Fruit fly (Drosophila melanogaster): Measurements from ENCODE around the gene tara.
A peak's percentile ranks its signal among the peaks of the same experiment; 100 is the strongest.

tara gene

DNA sequence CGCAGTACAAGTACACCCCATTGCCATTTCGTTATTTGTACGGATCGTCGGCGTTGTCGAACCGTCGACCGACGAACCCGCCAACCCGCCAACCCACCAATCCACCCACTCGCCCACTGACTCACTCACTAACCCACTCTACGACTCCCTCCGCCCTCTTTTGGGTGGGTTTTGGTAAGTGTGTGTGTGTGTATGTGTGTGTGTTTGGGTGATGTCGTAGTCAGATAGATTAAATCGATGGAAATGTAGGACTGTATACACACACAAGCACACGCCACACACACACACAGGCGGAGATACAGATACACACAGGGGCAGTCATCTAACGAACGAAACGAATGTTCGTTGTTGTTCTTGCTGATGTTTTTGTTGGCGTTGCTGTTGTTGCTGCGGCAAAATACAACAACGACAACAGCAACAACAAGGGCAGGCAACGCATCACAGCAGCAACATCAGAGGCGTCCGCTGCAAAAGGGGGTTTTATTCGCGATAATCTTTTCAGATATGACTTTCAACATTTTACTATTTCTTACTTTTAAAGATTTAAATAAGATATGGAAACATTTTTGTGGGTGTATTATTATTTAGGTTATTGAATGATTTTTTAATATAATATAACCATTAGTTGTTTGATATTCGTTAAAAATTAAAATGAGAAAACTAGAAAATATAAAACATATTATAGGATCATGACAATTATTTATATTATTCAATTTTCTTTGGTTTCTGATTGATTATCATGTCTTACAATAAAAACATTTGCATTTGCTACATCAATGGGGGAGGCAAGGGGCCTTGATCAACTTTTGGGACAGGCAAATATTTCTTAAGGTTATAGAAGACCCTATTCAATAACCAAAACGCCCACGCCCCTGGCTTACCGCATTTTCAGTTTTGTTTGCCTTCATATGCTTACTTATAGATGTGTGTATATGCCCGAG lies 3.8 kb upstream of the tara start (continued):
- no peak for TF ChIP-seq chn (GFP tag; optimal IDR thresholded peaks at IDR 0.05)
- no peak for TF ChIP-seq fru (optimal IDR thresholded peaks at IDR 0.05)
- peak; percentile 88 for TF ChIP-seq slbo (GFP tag; IDR thresholded peaks at IDR 0.05)
- TF ChIP-seq ind (GFP tag; optimal IDR thresholded peaks at IDR 0.05), result peak; percentile 78
- no peak for TF ChIP-seq disco-r (GFP tag; optimal IDR thresholded peaks at IDR 0.05)
- TF ChIP-seq CG10267 (tag; optimal IDR thresholded peaks at IDR 0.05), result peak; percentile 86
- TF ChIP-seq ken (GFP tag; IDR thresholded peaks at IDR 0.05), result peak; percentile 61
- peak; percentile 17; the same call in 1 of the 2 replicates for TF ChIP-seq Taf1 (GFP tag; IDR thresholded peaks at IDR 0.05)
- peak; percentile 53 for TF ChIP-seq B-H2 (GFP tag; optimal IDR thresholded peaks at IDR 0.05)
- TF ChIP-seq ap (GFP tag; IDR thresholded peaks at IDR 0.05), result peak; percentile 64
- TF ChIP-seq CG6791 (GFP tag; IDR thresholded peaks at IDR 0.05; ENCODE audit: partially characterized antibody), result no peak
- no peak for TF ChIP-seq CG31365 (tag; optimal IDR thresholded peaks at IDR 0.05)
- TF ChIP-seq CG32532 (GFP tag; IDR thresholded peaks at IDR 0.05), result peak; percentile 44
- no peak for TF ChIP-seq Sin3A (optimal IDR thresholded peaks at IDR 0.05)
- TF ChIP-seq Ssrp (tag; optimal IDR thresholded peaks at IDR 0.05), result peak; percentile 96
- peak; percentile 90 for TF ChIP-seq gsb-n (tag; optimal IDR thresholded peaks at IDR 0.05)
- TF ChIP-seq grn (GFP tag; optimal IDR thresholded peaks at IDR 0.05), result peak; percentile 87
- TF ChIP-seq lov (optimal IDR thresholded peaks at IDR 0.05), result no peak
- peak; percentile 78; the same call in 2 of the 3 replicates for TF ChIP-seq lov (GFP tag; IDR thresholded peaks at IDR 0.05)
- TF ChIP-seq Ravus (GFP tag; IDR thresholded peaks at IDR 0.05), result peak; percentile 40
- TF ChIP-seq Mad (GFP tag; optimal IDR thresholded peaks at IDR 0.05), result peak; percentile 32
- TF ChIP-seq ab (GFP tag; optimal IDR thresholded peaks at IDR 0.05), result peak; percentile 77
- TF ChIP-seq Meics (GFP tag; optimal IDR thresholded peaks at IDR 0.05), result peak; percentile 95
- TF ChIP-seq CG9876 (GFP tag; optimal IDR thresholded peaks at IDR 0.05), result peak; percentile 32
- TF ChIP-seq kay (GFP tag; optimal IDR thresholded peaks at IDR 0.05), result peak; percentile 88
- peak; percentile 80 for TF ChIP-seq H15 (GFP tag; IDR thresholded peaks at IDR 0.05)
- peak; percentile 9 for TF ChIP-seq eyg (GFP tag; optimal IDR thresholded peaks at IDR 0.05)
- no peak for TF ChIP-seq luna (GFP tag; optimal IDR thresholded peaks at IDR 0.05)
- TF ChIP-seq sens-2 (GFP tag; IDR thresholded peaks at IDR 0.05), result peak; percentile 20; the same call in 1 of the 2 replicates
- TF ChIP-seq CG16863 (GFP tag; optimal IDR thresholded peaks at IDR 0.05), result no peak
- no peak for TF ChIP-seq CG4707 (GFP tag; optimal IDR thresholded peaks at IDR 0.05)
- TF ChIP-seq Gsc (GFP tag; IDR thresholded peaks at IDR 0.05), result 0 out of 2 replicates have a peak, but pooled peaks have one; percentile 34
- peak; percentile 76 for TF ChIP-seq CG11695 (GFP tag; IDR thresholded peaks at IDR 0.05)
- TF ChIP-seq Eip74EF (GFP tag; optimal IDR thresholded peaks at IDR 0.05), result peak in 1 of 2 experiments; percentile 92
- TF ChIP-seq Ets97D (GFP tag; optimal IDR thresholded peaks at IDR 0.05), result peak; percentile 15
- TF ChIP-seq Oaz (GFP tag; IDR thresholded peaks at IDR 0.05), result peak; percentile 31
- peak; percentile 91 for TF ChIP-seq CG6765 (GFP tag; optimal IDR thresholded peaks at IDR 0.05)
- peak; percentile 17; the same call in 1 of the 2 replicates for TF ChIP-seq amos (GFP tag; IDR thresholded peaks at IDR 0.05; ENCODE audit: partially characterized antibody)
- TF ChIP-seq mam (GFP tag; optimal IDR thresholded peaks at IDR 0.05), result no peak
- TF ChIP-seq ase (GFP tag; IDR thresholded peaks at IDR 0.05), result peak; percentile 51; the same call in 1 of the 3 replicates
- TF ChIP-seq NC2β (GFP tag; optimal IDR thresholded peaks at IDR 0.05), result peak; percentile 18
- no peak for TF ChIP-seq MBD-R2 (GFP tag; IDR thresholded peaks at IDR 0.05)
- peak; percentile 82 for TF ChIP-seq zen (tag; optimal IDR thresholded peaks at IDR 0.05)
- TF ChIP-seq CG10462 (GFP tag; optimal IDR thresholded peaks at IDR 0.05), result peak; percentile 83
- no peak for TF ChIP-seq fd64A (GFP tag; optimal IDR thresholded peaks at IDR 0.05)
- peak; percentile 83 for TF ChIP-seq CG6272 (GFP tag; IDR thresholded peaks at IDR 0.05)
- TF ChIP-seq exex (tag; optimal IDR thresholded peaks at IDR 0.05), result peak; percentile 58
- peak; percentile 1 for TF ChIP-seq CG12219 (GFP tag; optimal IDR thresholded peaks at IDR 0.05)
- TF ChIP-seq sd (tag; optimal IDR thresholded peaks at IDR 0.05), result peak; percentile 50
- peak; percentile 40; the same call in 1 of the 2 replicates for TF ChIP-seq CG8765 (GFP tag; IDR thresholded peaks at IDR 0.05)
